Worm (Caenorhabditis elegans): Measurements from ENCODE around the gene pis-1.
A peak's percentile ranks its signal among the peaks of the same experiment; 100 is the strongest.

Gene pis-1

ce11 chrIV:9756647-9757424, 39.6 kb downstream of the pis-1 start:
- TF ChIP-seq snpc-4 (GFP tag; optimal IDR thresholded peaks at IDR 0.05) (no peak), snpc-4 (tag; optimal IDR thresholded peaks at IDR 0.05) (peak in 1 of 4 experiments; percentile 13), hlh-26 (GFP tag; conservative IDR thresholded peaks at IDR 0.05) (no peak), hmg-1.2 (GFP tag; IDR thresholded peaks at IDR 0.05) (peak; percentile 67; the same call in 1 of the 2 replicates), lin-35 (GFP tag; optimal IDR thresholded peaks at IDR 0.05) (no peak), hmg-20 (GFP tag; IDR thresholded peaks at IDR 0.05) (no peak), nhr-80 (tag; optimal IDR thresholded peaks at IDR 0.05) (peak; percentile 81)

- TF ChIP-seq nhr-27 (tag; optimal IDR thresholded peaks at IDR 0.05), result no peak
- TF ChIP-seq mes-4 (tag; optimal IDR thresholded peaks at IDR 0.05), result no peak
Measured at ce11 chrIV:9755713-9756112, 40.7 kb downstream of the pis-1 start.

ce11 chrIV:9748342-9748741, 48.1 kb downstream of the pis-1 start, which contains the start of gene C28D4.8:
TSS of gene C28D4.8 (minus strand) at chrIV:9748442.
- TF ChIP-seq egrh-3 (GFP tag; IDR thresholded peaks at IDR 0.05), result no peak
- no peak for TF ChIP-seq lsl-1 (GFP tag; optimal IDR thresholded peaks at IDR 0.05)
- no peak for TF ChIP-seq rec-8 (tag; optimal IDR thresholded peaks at IDR 0.05)
- no peak for TF ChIP-seq dpff-1 (tag; optimal IDR thresholded peaks at IDR 0.05)
- TF ChIP-seq tbp1 (GFP tag; optimal IDR thresholded peaks at IDR 0.05), result no peak
- no peak for TF ChIP-seq F52B5.7 (tag; optimal IDR thresholded peaks at IDR 0.05)
- no peak for TF ChIP-seq tlf-1 (GFP tag; optimal IDR thresholded peaks at IDR 0.05)
- TF ChIP-seq F55B11.4 (tag; optimal IDR thresholded peaks at IDR 0.05; ENCODE audit: borderline replicate concordance, insufficient read depth), result no peak
- TF ChIP-seq ceh-40 (GFP tag; IDR thresholded peaks at IDR 0.05), result no peak
- TF ChIP-seq nhr-27 (tag; optimal IDR thresholded peaks at IDR 0.05), result no peak
- no peak for TF ChIP-seq cebp-2 (GFP tag; IDR thresholded peaks at IDR 0.05)
- no peak for TF ChIP-seq attf-3 (GFP tag; conservative IDR thresholded peaks at IDR 0.05)
- no peak for TF ChIP-seq attf-5 (GFP tag; optimal IDR thresholded peaks at IDR 0.05)
- TF ChIP-seq pha-4 (tag; optimal IDR thresholded peaks at IDR 0.05), result no peak
- TF ChIP-seq lin-54 (GFP tag; optimal IDR thresholded peaks at IDR 0.05), result no peak
- no peak for TF ChIP-seq chd-7 (tag; optimal IDR thresholded peaks at IDR 0.05)
- TF ChIP-seq mes-4 (tag; optimal IDR thresholded peaks at IDR 0.05), result no peak

- TF ChIP-seq sdz-38 (tag; optimal IDR thresholded peaks at IDR 0.05), result no peak
- TF ChIP-seq K11D2.4 (GFP tag; IDR thresholded peaks at IDR 0.05), result no peak
- TF ChIP-seq pha-4 (tag; optimal IDR thresholded peaks at IDR 0.05), result no peak
- no peak for TF ChIP-seq nfya-2 (GFP tag; IDR thresholded peaks at IDR 0.05)
- TF ChIP-seq mel-28 (tag; optimal IDR thresholded peaks at IDR 0.05; ENCODE audit: borderline replicate concordance), result no peak
- no peak for TF ChIP-seq madf-3 (GFP tag; IDR thresholded peaks at IDR 0.05)
- TF ChIP-seq ceh-91 (GFP tag; IDR thresholded peaks at IDR 0.05), result no peak
Measured at ce11 chrIV:9746762-9747161, 49.6 kb downstream of the pis-1 start, which contains the start of gene C28D4.5. TSS of gene C28D4.5 (minus strand) at chrIV:9746862.

ce11 chrIV:9744905-9745304, 51.5 kb downstream of the pis-1 start, which contains the start of gene C28D4.4:
TSS of gene C28D4.4 (minus strand) at chrIV:9745005.
- TF ChIP-seq snpc-3.4 (tag; optimal IDR thresholded peaks at IDR 0.05), result no peak
- TF ChIP-seq ztf-18 (tag; optimal IDR thresholded peaks at IDR 0.05), result no peak
- TF ChIP-seq F55B11.4 (tag; optimal IDR thresholded peaks at IDR 0.05; ENCODE audit: borderline replicate concordance, insufficient read depth), result no peak
- no peak for TF ChIP-seq T07F8.4 (tag; optimal IDR thresholded peaks at IDR 0.05)
- no peak for TF ChIP-seq F33H1.4 (GFP tag; IDR thresholded peaks at IDR 0.05)
- TF ChIP-seq B0336.3 (GFP tag; IDR thresholded peaks at IDR 0.05), result no peak
- TF ChIP-seq hmg-1.2 (GFP tag; IDR thresholded peaks at IDR 0.05), result no peak
- no peak for TF ChIP-seq mes-4 (tag; optimal IDR thresholded peaks at IDR 0.05)
- TF ChIP-seq xnd-1 (tag; optimal IDR thresholded peaks at IDR 0.05), result no peak
- no peak for TF ChIP-seq ztf-6 (GFP tag; IDR thresholded peaks at IDR 0.05)
- no peak for TF ChIP-seq F52B5.7 (tag; optimal IDR thresholded peaks at IDR 0.05)
- TF ChIP-seq ama-1 (optimal IDR thresholded peaks at IDR 0.05), result no peak
- no peak for TF ChIP-seq ama-1 (GFP tag; optimal IDR thresholded peaks at IDR 0.05)
- no peak for TF ChIP-seq ekl-4 (GFP tag; IDR thresholded peaks at IDR 0.05)
- no peak for TF ChIP-seq Y56A3A.18 (GFP tag; IDR thresholded peaks at IDR 0.05)
- TF ChIP-seq F57C9.4 (tag; optimal IDR thresholded peaks at IDR 0.05), result no peak

Measured in whole organism, young adult.